Worm (Caenorhabditis elegans): ENCODE measurements around the gene T02E9.5.

DNA sequence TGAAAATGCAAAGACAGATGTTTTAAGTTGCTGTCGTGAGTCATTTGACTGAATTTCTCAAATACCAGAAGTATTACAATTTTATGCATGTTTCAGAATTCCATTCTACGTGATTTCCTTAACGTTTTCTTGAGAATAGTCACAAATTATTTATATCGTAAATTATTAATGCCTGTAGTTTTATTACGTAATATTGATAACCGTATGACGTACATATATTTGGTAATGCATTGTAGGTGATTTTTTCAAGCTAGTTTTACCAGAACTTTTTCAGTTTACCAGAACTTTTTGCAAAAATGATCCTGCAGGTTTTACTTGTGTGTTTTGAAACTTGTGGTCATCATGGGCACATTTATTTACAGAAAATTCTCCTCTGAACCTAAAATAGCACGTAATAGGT is 31.9 kb downstream of the T02E9.5 start:
- no peak for TF ChIP-seq nhr-12 (tag; optimal IDR thresholded peaks at IDR 0.05)
- TF ChIP-seq mab-9 (GFP tag; IDR thresholded peaks at IDR 0.05), result no peak
- no peak for TF ChIP-seq nhr-11 (tag; optimal IDR thresholded peaks at IDR 0.05)
- TF ChIP-seq F16B12.6 (tag; optimal IDR thresholded peaks at IDR 0.05), result no peak

Data from whole organism, L1 larva.